Fruit fly (Drosophila melanogaster) whole organism, prepupa: ENCODE data around the gene CG7551.

Source experiments
- CG15336 ChIP-seq: fragments of 200-800 bp; sonication (Bioruptor generic); IDR thresholded peaks from 2 replicates; pipeline ENCODE4 v1.3.6; 2022; ENCODE audit warnings: missing biosample characterization, missing genetic modification characterization
- CG16779 ChIP-seq: fragments of 200-800 bp; sonication (Bioruptor generic); optimal IDR thresholded peaks from 3 replicates; lab custom pipeline; 2017; ENCODE audit warnings: missing biosample characterization, mild to moderate bottlenecking, missing genetic modification characterization
- Eip93F ChIP-seq: fragments of 200-800 bp; sonication (Bioruptor generic); optimal IDR thresholded peaks from 2 replicates; lab custom pipeline; 2016; ENCODE audit warnings: missing biosample characterization, mild to moderate bottlenecking, missing genetic modification characterization
- Gug ChIP-seq: fragments of 200-800 bp; sonication (Bioruptor generic); IDR thresholded peaks from 2 replicates; pipeline ENCODE4 v1.3.6; 2022; ENCODE audit warnings: missing biosample characterization, missing genetic modification characterization
- Hr39 ChIP-seq: fragments of 200-800 bp; sonication (Bioruptor generic); optimal IDR thresholded peaks from 2 replicates; lab custom pipeline; 2016; ENCODE audit warnings: missing biosample characterization, missing genetic modification characterization
- Lpt ChIP-seq: fragments of 200-800 bp; sonication (Bioruptor generic); optimal IDR thresholded peaks from 3 replicates; lab custom pipeline; 2016; ENCODE audit warnings: missing biosample characterization, missing genetic modification characterization
- OdsH ChIP-seq: fragments of 200-800 bp; sonication (Bioruptor generic); optimal IDR thresholded peaks from 3 replicates; lab custom pipeline; 2016; ENCODE audit warnings: missing biosample characterization, missing genetic modification characterization
- vri ChIP-seq: fragments of 200-800 bp; sonication (Bioruptor generic); optimal IDR thresholded peaks from 3 replicates; lab custom pipeline; 2016; ENCODE audit warnings: missing biosample characterization, mild to moderate bottlenecking, missing genetic modification characterization

DNA sequence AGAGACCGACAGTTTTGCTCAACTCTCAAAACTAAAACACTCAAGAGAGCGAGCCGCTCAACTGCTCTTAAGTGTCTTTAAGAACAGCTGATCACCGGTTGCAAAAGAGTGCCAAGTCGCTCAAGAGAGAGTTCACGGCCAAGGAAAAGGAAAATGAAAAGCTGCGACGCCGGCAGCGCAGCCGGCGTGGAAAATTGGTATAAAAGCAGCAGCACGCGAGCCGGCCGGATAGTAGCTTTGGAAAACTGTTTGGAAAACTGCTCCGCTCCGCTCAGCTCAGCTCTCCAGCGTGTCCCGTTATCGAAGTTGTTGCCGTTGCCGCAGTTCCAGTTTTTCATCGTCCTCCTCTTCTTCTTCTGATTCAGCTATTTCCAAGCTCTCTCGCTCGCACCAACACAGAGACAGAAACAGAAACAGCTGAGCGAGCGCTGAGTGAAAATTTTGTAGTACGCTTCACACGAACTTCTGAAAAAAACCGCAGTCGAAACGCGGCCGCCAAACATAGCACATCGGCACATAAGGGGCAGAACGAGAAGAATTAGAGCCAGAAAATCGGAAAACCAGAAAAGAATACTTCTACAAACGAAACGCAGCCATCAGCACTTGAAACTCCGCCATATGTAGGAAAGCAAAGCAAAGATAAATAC, 29.2 kb downstream of the CG7551 start, which contains the start of gene chrb:
- TF ChIP-seq OdsH (GFP tag; lab: Kevin White, UChicago) (no peak), vri (GFP tag; lab: Kevin White, UChicago) (peak; percentile 68), CG15336 (GFP tag; lab: Robert Waterston, UW) (peak; percentile 73), Hr39 (GFP tag; lab: Kevin White, UChicago) (no peak), CG16779 (tag; lab: Kevin White, UChicago) (peak; percentile 69), Lpt (peak; percentile 58), Eip93F (GFP tag; lab: Kevin White, UChicago) (no peak), Gug (GFP tag; lab: Robert Waterston, UW) (no peak)
